Fruit fly (Drosophila melanogaster) Kc167 (cell line): ENCODE results near the gene CG13288.

Source experiments
- Myc ChIP-seq: fragments of >200 bp; optimal IDR thresholded peaks from 2 replicates; lab custom pipeline; 2017; ENCODE audit warnings: missing external identifiers
- Sin3A ChIP-seq: fragments of >200 bp; optimal IDR thresholded peaks from 2 replicates; lab custom pipeline; 2018; ENCODE audit warnings: missing external identifiers
- h ChIP-seq: fragments of >200 bp; optimal IDR thresholded peaks from 3 replicates; lab custom pipeline; 2018; ENCODE audit warnings: missing external identifiers
- insv ChIP-seq: fragments of >200 bp; optimal IDR thresholded peaks from 3 replicates; lab custom pipeline; 2018; ENCODE audit warnings: missing external identifiers
- psq ChIP-seq: fragments of >200 bp; optimal IDR thresholded peaks from 2 replicates; lab custom pipeline; 2017; ENCODE audit warnings: missing external identifiers
- ttk ChIP-seq: sonication (Bioruptor generic); optimal IDR thresholded peaks from 2 replicates; lab custom pipeline; 2017; ENCODE audit warnings: missing external identifiers

dm6 chr3L:5903955-5904354 lies 3.2 kb upstream of the CG13288 start, which contains the start of gene CG32413:
- TF ChIP-seq psq (lab: Kevin White, UChicago) (no peak), h (no peak), Sin3A (lab: Kevin White, UChicago) (no peak), Myc (lab: Kevin White, UChicago) (no peak), ttk (no peak), insv (no peak)
